Worm (Caenorhabditis elegans) whole organism, early embryonic: ENCODE data around the gene H23N18.6.

Experiments
- B0310.2 ChIP-seq: sonication (generic microtip); optimal IDR thresholded peaks from 2 replicates; lab custom pipeline; 2016; ENCODE audit warnings: mild to moderate bottlenecking, missing genetic modification characterization, missing compliant biosample characterization
- F13C5.2 ChIP-seq: sonication (generic microtip); optimal IDR thresholded peaks from 2 replicates; lab custom pipeline; 2017; ENCODE audit warnings: mild to moderate bottlenecking, missing genetic modification characterization, inconsistent platforms, missing compliant biosample characterization
- aly-1 ChIP-seq: sonication (generic microtip); optimal IDR thresholded peaks from 2 replicates; lab custom pipeline; 2016; ENCODE audit warnings: missing genetic modification characterization, missing compliant biosample characterization
- ama-1 ChIP-seq: fragments of 150-350 bp; optimal IDR thresholded peaks from 2 replicates; lab custom pipeline; 2014
- ceh-13 ChIP-seq: fragments of 200-800 bp; sonication (Bioruptor generic); optimal IDR thresholded peaks from 2 replicates; lab custom pipeline; 2018; ENCODE audit warnings: mild to moderate bottlenecking, missing genetic modification characterization, missing compliant biosample characterization
- ceh-36 ChIP-seq: sonication (generic microtip); optimal IDR thresholded peaks from 2 replicates; lab custom pipeline; 2016; ENCODE audit warnings: missing genetic modification characterization, inconsistent platforms, missing compliant biosample characterization
- ets-7 ChIP-seq: sonication (generic microtip); optimal IDR thresholded peaks from 2 replicates; lab custom pipeline; 2016; ENCODE audit warnings: missing genotype, missing genetic modification characterization, missing compliant biosample characterization
- flt-1 ChIP-seq: fragments of 200-800 bp; sonication (Bioruptor generic); IDR thresholded peaks from 2 replicates; pipeline ENCODE4 v1.3.6; 2022; ENCODE audit warnings: missing genetic modification characterization, missing compliant biosample characterization
- hmbx-1 ChIP-seq: sonication (generic microtip); optimal IDR thresholded peaks from 2 replicates; lab custom pipeline; 2016; ENCODE audit warnings: mild to moderate bottlenecking, missing genetic modification characterization, missing compliant biosample characterization
- hmg-4 ChIP-seq: fragments of 200-800 bp; sonication (Bioruptor generic); optimal IDR thresholded peaks from 2 replicates; lab custom pipeline; 2018; ENCODE audit warnings: mild to moderate bottlenecking, missing genetic modification characterization, missing compliant biosample characterization
- hnd-1 ChIP-seq: sonication (generic microtip); optimal IDR thresholded peaks from 2 replicates; lab custom pipeline; 2016; ENCODE audit warnings: missing genetic modification characterization, missing compliant biosample characterization
- pes-1 ChIP-seq: fragments of 200-800 bp; sonication (Bioruptor generic); IDR thresholded peaks from 2 replicates; pipeline ENCODE4 v1.3.6; 2022; ENCODE audit warnings: missing genetic modification reagents, missing genetic modification characterization, missing compliant biosample characterization
- scrt-1 ChIP-seq: fragments of 200-800 bp; sonication (Bioruptor generic); IDR thresholded peaks from 2 replicates; pipeline ENCODE4 v1.3.6; 2022; ENCODE audit warnings: missing genetic modification characterization, missing compliant biosample characterization
- sea-1 ChIP-seq: fragments of 200-800 bp; sonication (Bioruptor generic); conservative IDR thresholded peaks from 2 replicates; pipeline ENCODE4 v1.3.6; 2022; ENCODE audit warnings: missing genetic modification characterization, missing compliant biosample characterization
- tbx-11 ChIP-seq: fragments of 200-800 bp; sonication (Bioruptor generic); IDR thresholded peaks from 2 replicates; pipeline ENCODE4 v1.3.6; 2022; ENCODE audit warnings: missing genetic modification characterization, missing compliant biosample characterization
- tbx-37 ChIP-seq: fragments of 200-800 bp; sonication (Bioruptor generic); conservative IDR thresholded peaks from 2 replicates; pipeline ENCODE4 v1.3.6; 2022; ENCODE audit warnings: missing genetic modification reagents, missing genetic modification characterization, missing compliant biosample characterization
- tra-4 ChIP-seq: sonication (generic microtip); optimal IDR thresholded peaks from 2 replicates; lab custom pipeline; 2017; ENCODE audit warnings: missing genetic modification characterization, missing compliant biosample characterization

H23N18.6 gene

DNA sequence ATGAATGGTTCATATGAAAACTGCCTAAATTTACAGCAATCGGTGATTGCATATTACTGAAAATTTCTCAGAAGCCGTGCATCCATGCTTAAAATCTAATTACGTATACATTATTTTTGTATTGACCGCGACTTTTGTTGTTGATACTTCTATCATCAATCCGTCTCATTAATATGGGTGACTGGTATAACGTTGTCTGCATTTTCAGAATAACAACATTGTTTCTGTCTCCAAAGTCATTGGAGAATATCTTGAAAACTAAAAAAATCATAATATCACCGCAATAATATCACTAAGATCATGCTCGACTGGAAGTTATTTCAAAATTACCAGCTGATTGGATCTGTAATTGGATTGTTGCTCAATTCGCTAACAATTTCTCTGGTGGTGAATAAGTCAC, 36.6 kb upstream of the H23N18.6 start, which contains the start of gene str-207:
Gene str-207 (plus strand): TSS at position 301 of the 400 bp plus-strand sequence.
- TF ChIP-seq tbx-37 (GFP tag; lab: Robert Waterston, UW) (no peak), pes-1 (no peak), ceh-36 (tag; lab: Kevin White, UChicago) (no peak), hnd-1 (tag; lab: Kevin White, UChicago) (no peak), B0310.2 (tag; lab: Kevin White, UChicago) (no peak), F13C5.2 (tag; lab: Kevin White, UChicago) (no peak), sea-1 (GFP tag; lab: Robert Waterston, UW) (no peak), hmbx-1 (tag; lab: Kevin White, UChicago) (no peak), tra-4 (tag; lab: Kevin White, UChicago) (no peak), flt-1 (GFP tag; lab: Robert Waterston, UW) (no peak), ets-7 (no peak), scrt-1 (GFP tag; lab: Robert Waterston, UW) (no peak), tbx-11 (GFP tag; lab: Robert Waterston, UW) (no peak), ceh-13 (no peak), aly-1 (tag; lab: Kevin White, UChicago) (no peak), hmg-4 (GFP tag; lab: Kevin White, UChicago) (no peak), ama-1 (lab: Kevin White, UChicago) (no peak)

- TF ChIP-seq hmbx-1 (tag; lab: Kevin White, UChicago) (no peak), hnd-1 (tag; lab: Kevin White, UChicago) (no peak), ceh-36 (tag; lab: Kevin White, UChicago) (no peak), sea-1 (GFP tag; lab: Robert Waterston, UW) (no peak), scrt-1 (GFP tag; lab: Robert Waterston, UW) (no peak), tra-4 (tag; lab: Kevin White, UChicago) (no peak)
Measured at ce11 chrV:4948635-4949034, 33.8 kb upstream of the H23N18.6 start, which contains the start of gene str-209. Gene str-209 (plus strand): TSS chrV:4948935.

DNA sequence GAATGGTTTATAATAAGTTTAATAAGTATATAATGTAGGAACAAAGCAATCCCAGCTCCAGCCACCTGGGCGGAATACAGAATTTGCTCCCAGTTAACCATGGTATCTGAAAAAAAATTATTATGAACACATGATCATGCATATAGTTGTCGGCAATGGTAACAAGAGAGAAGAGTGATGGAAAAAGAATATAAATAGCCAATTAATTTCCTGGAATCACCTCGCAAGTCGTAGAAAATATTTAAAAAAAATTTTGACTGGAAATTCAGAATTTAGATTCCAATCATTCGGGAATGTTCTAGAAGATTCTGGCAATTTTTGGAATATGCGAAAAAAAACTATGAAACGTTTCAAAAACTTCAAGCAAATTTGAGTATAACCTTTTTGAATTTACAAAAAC, 29.3 kb upstream of the H23N18.6 start, which contains the start of gene str-211:
Gene str-211 (minus strand): TSS at position 101 of the 400 bp plus-strand sequence.
- no peak for TF ChIP-seq scrt-1 (GFP tag; lab: Robert Waterston, UW)
- no peak for TF ChIP-seq B0310.2 (tag; lab: Kevin White, UChicago)
- no peak for TF ChIP-seq ceh-36 (tag; lab: Kevin White, UChicago)
- TF ChIP-seq aly-1 (tag; lab: Kevin White, UChicago): no peak
- TF ChIP-seq tbx-11 (GFP tag; lab: Robert Waterston, UW): no peak
- no peak for TF ChIP-seq hmbx-1 (tag; lab: Kevin White, UChicago)
- TF ChIP-seq ets-7: no peak

DNA sequence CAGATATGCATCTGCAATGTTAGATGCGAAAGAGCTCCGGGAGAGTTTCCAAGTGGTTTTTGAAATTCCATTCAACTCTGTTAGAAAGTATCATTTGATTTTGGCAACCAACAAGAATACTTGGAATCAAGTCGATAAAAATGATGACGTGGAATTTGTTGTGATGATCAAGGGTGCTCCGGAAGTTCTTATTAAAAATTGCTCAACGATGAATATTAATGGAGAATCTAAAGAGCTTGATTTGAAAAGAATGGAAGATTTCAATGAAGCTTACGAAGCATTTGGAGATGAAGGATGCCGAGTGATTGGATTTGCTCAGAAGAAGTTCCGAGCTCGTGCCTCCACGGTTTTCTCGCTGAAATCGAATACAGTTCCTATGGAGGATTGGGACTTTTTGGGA, 22.5 kb upstream of the H23N18.6 start:
- TF ChIP-seq sea-1 (GFP tag; lab: Robert Waterston, UW) (no peak), hnd-1 (tag; lab: Kevin White, UChicago) (no peak), tbx-11 (GFP tag; lab: Robert Waterston, UW) (no peak), hmbx-1 (tag; lab: Kevin White, UChicago) (no peak), aly-1 (tag; lab: Kevin White, UChicago) (no peak), ceh-13 (no peak), tbx-37 (GFP tag; lab: Robert Waterston, UW) (no peak)

DNA sequence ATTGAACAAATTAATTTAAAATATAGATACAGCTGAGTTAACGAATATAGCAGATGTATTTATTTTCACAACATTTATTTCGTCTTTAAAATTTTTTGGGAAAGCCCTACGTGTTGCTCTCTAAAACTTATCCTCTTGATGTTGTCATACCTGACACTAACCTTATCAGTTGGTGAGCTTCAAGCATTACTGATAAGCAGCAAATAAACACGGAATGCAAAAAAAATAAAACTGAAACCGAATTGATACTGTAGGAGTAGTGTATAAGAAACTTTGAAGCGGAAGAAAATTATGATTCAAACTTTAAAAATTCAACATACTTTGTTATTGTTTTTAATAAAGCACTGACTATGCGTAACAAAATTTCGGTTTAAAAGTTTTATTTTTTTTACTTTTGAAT, 20.2 kb upstream of the H23N18.6 start:
- no peak for TF ChIP-seq tbx-11 (GFP tag; lab: Robert Waterston, UW)
- TF ChIP-seq hmbx-1 (tag; lab: Kevin White, UChicago): no peak
- no peak for TF ChIP-seq tbx-37 (GFP tag; lab: Robert Waterston, UW)
- no peak for TF ChIP-seq B0310.2 (tag; lab: Kevin White, UChicago)
- no peak for TF ChIP-seq tra-4 (tag; lab: Kevin White, UChicago)
- TF ChIP-seq sea-1 (GFP tag; lab: Robert Waterston, UW): no peak
- no peak for TF ChIP-seq ceh-13
- no peak for TF ChIP-seq scrt-1 (GFP tag; lab: Robert Waterston, UW)
- TF ChIP-seq hmg-4 (GFP tag; lab: Kevin White, UChicago): no peak
- no peak for TF ChIP-seq F13C5.2 (tag; lab: Kevin White, UChicago)

DNA sequence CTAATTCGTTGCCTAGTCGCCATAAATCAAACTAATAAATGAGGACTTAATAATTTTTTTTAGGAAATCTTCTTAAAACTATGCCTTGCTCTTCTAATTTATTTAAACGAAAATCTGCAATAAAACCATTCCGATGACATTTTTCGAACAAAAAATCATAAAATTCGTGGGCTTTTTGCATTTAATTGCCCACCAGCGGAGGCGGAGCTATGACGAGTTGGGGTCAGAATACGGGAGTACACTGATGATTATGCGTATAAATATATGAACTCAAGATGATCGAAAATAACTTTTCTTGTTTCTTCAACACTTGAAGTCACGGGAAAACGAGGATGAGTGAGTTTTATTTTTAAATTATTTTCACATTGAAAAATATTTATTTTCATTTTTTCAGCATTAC, 19.5 kb upstream of the H23N18.6 start, which contains the start of gene catp-2:
Gene catp-2 (plus strand): TSS at position 301 of the 400 bp plus-strand sequence.
- no peak for TF ChIP-seq flt-1 (GFP tag; lab: Robert Waterston, UW)
- no peak for TF ChIP-seq B0310.2 (tag; lab: Kevin White, UChicago)
- no peak for TF ChIP-seq pes-1
- TF ChIP-seq hmbx-1 (tag; lab: Kevin White, UChicago): no peak
- no peak for TF ChIP-seq aly-1 (tag; lab: Kevin White, UChicago)
- TF ChIP-seq scrt-1 (GFP tag; lab: Robert Waterston, UW): no peak
- TF ChIP-seq hnd-1 (tag; lab: Kevin White, UChicago): no peak
- no peak for TF ChIP-seq tra-4 (tag; lab: Kevin White, UChicago)
- no peak for TF ChIP-seq sea-1 (GFP tag; lab: Robert Waterston, UW)
- no peak for TF ChIP-seq ceh-13
- TF ChIP-seq ets-7: no peak
- no peak for TF ChIP-seq F13C5.2 (tag; lab: Kevin White, UChicago)
- TF ChIP-seq hmg-4 (GFP tag; lab: Kevin White, UChicago): no peak
- TF ChIP-seq ama-1 (lab: Kevin White, UChicago): no peak
- no peak for TF ChIP-seq tbx-37 (GFP tag; lab: Robert Waterston, UW)
- TF ChIP-seq tbx-11 (GFP tag; lab: Robert Waterston, UW): no peak

- TF ChIP-seq hnd-1 (tag; lab: Kevin White, UChicago) (no peak), flt-1 (GFP tag; lab: Robert Waterston, UW) (no peak), hmbx-1 (tag; lab: Kevin White, UChicago) (no peak), scrt-1 (GFP tag; lab: Robert Waterston, UW) (no peak), F13C5.2 (tag; lab: Kevin White, UChicago) (no peak), ets-7 (no peak), sea-1 (GFP tag; lab: Robert Waterston, UW) (no peak), hmg-4 (GFP tag; lab: Kevin White, UChicago) (no peak), aly-1 (tag; lab: Kevin White, UChicago) (no peak), ama-1 (lab: Kevin White, UChicago) (no peak), B0310.2 (tag; lab: Kevin White, UChicago) (no peak), tbx-11 (GFP tag; lab: Robert Waterston, UW) (no peak), tbx-37 (GFP tag; lab: Robert Waterston, UW) (no peak), ceh-13 (no peak)
Measured at ce11 chrV:4933268-4933667, 18.4 kb upstream of the H23N18.6 start.
